Worm (Caenorhabditis elegans) whole organism, mixed stage, embryonic: ENCODE measurements around the gene T22F3.8.

Source experiments
- M03D4.4 ChIP-seq: sonication (generic microtip); optimal IDR thresholded peaks from 2 replicates; lab custom pipeline; 2017; ENCODE audit warnings: mild to moderate bottlenecking, missing genetic modification characterization, missing compliant biosample characterization
- bed-3 ChIP-seq: fragments of 200-800 bp; sonication (Bioruptor generic); optimal IDR thresholded peaks from 3 replicates; lab custom pipeline; 2018; ENCODE audit warnings: mild to moderate bottlenecking, missing genetic modification characterization, moderate library complexity, missing compliant biosample characterization
- blmp-1 ChIP-seq: fragments of 150-350 bp; optimal IDR thresholded peaks from 2 replicates; lab custom pipeline; 2014; ENCODE audit warnings: missing biosample characterization, missing genetic modification characterization
- ceh-39 ChIP-seq: fragments of 150-350 bp; optimal IDR thresholded peaks from 2 replicates; lab custom pipeline; 2014; ENCODE audit warnings: missing biosample characterization, missing genetic modification characterization
- ceh-43 ChIP-seq: fragments of 200-800 bp; sonication (Bioruptor generic); optimal IDR thresholded peaks from 2 replicates; lab custom pipeline; 2018; ENCODE audit warnings: mild to moderate bottlenecking, missing genetic modification characterization, moderate library complexity, missing compliant biosample characterization
- ceh-83 ChIP-seq: fragments of 200-800 bp; sonication (Bioruptor generic); optimal IDR thresholded peaks from 2 replicates; lab custom pipeline; 2018; ENCODE audit warnings: mild to moderate bottlenecking, missing genetic modification characterization, missing compliant biosample characterization
- cnd-1 ChIP-seq: fragments of 200-800 bp; sonication (Bioruptor generic); optimal IDR thresholded peaks from 2 replicates; lab custom pipeline; 2018; ENCODE audit warnings: mild to moderate bottlenecking, missing genetic modification characterization, missing compliant biosample characterization
- drap-1 ChIP-seq: fragments of 200-800 bp; sonication (Bioruptor generic); optimal IDR thresholded peaks from 3 replicates; lab custom pipeline; 2018; ENCODE audit warnings: mild to moderate bottlenecking, missing genetic modification characterization, missing compliant biosample characterization
- elt-1 ChIP-seq: sonication (generic microtip); optimal IDR thresholded peaks from 2 replicates; lab custom pipeline; 2017; ENCODE audit warnings: missing genetic modification characterization, mild to moderate bottlenecking, missing compliant biosample characterization, antibody characterized with exemption, moderate library complexity, borderline replicate concordance; ENCODE audit not compliant: insufficient read depth
- elt-3 ChIP-seq: fragments of 150-350 bp; optimal IDR thresholded peaks from 2 replicates; lab custom pipeline; 2014; ENCODE audit warnings: missing biosample characterization, missing genetic modification characterization
- flh-1 ChIP-seq: fragments of 200-800 bp; sonication (Bioruptor generic); optimal IDR thresholded peaks from 2 replicates; lab custom pipeline; 2018; ENCODE audit warnings: mild to moderate bottlenecking, missing genetic modification characterization, moderate library complexity, missing compliant biosample characterization
- ham-2 ChIP-seq: fragments of 200-800 bp; sonication (Bioruptor generic); optimal IDR thresholded peaks from 2 replicates; lab custom pipeline; 2018; ENCODE audit warnings: mild to moderate bottlenecking, missing genetic modification characterization, missing compliant biosample characterization
- hlh-1 ChIP-seq: fragments of 150-350 bp; optimal IDR thresholded peaks from 2 replicates; lab custom pipeline; 2014; ENCODE audit warnings: missing biosample characterization, missing genetic modification reagents, missing genetic modification characterization
- lin-13 ChIP-seq: fragments of 150-350 bp; optimal IDR thresholded peaks from 2 replicates; lab custom pipeline; 2014; ENCODE audit warnings: missing biosample characterization, missing genetic modification characterization
- lin-32 ChIP-seq: fragments of 200-800 bp; sonication (Bioruptor generic); optimal IDR thresholded peaks from 2 replicates; lab custom pipeline; 2018; ENCODE audit warnings: mild to moderate bottlenecking, missing genetic modification characterization, missing compliant biosample characterization
- lsy-2 ChIP-seq: fragments of 150-350 bp; optimal IDR thresholded peaks from 2 replicates; lab custom pipeline; 2014; ENCODE audit warnings: missing biosample characterization, missing genetic modification characterization
- mab-5 ChIP-seq: fragments of 150-350 bp; optimal IDR thresholded peaks from 2 replicates; lab custom pipeline; 2014; ENCODE audit warnings: missing biosample characterization, missing genetic modification characterization
- mep-1 ChIP-seq: fragments of 150-350 bp; optimal IDR thresholded peaks from 2 replicates; lab custom pipeline; 2017; ENCODE audit warnings: missing biosample characterization, missing genetic modification reagents, missing genetic modification characterization, inconsistent platforms
- mls-2 ChIP-seq: sonication (generic microtip); optimal IDR thresholded peaks from 2 replicates; lab custom pipeline; 2016; ENCODE audit warnings: mild to moderate bottlenecking, missing genetic modification characterization, moderate library complexity, missing compliant biosample characterization
- nhr-12 ChIP-seq: fragments of 150-350 bp; optimal IDR thresholded peaks from 2 replicates; lab custom pipeline; 2014; ENCODE audit warnings: missing biosample characterization, missing genetic modification characterization
- nhr-2 ChIP-seq: fragments of 150-350 bp; optimal IDR thresholded peaks from 2 replicates; lab custom pipeline; 2014; ENCODE audit warnings: missing biosample characterization, missing genetic modification characterization
- nhr-237 ChIP-seq: fragments of 150-350 bp; optimal IDR thresholded peaks from 2 replicates; lab custom pipeline; 2014; ENCODE audit warnings: missing biosample characterization, missing genetic modification characterization
- nhr-28 ChIP-seq: fragments of 150-350 bp; optimal IDR thresholded peaks from 2 replicates; lab custom pipeline; 2014; ENCODE audit warnings: missing biosample characterization, missing genetic modification characterization
- nhr-76 ChIP-seq: sonication (generic microtip); optimal IDR thresholded peaks from 2 replicates; lab custom pipeline; 2017; ENCODE audit warnings: missing biosample characterization, missing genetic modification characterization
- pha-4 ChIP-seq: fragments of 150-350 bp; optimal IDR thresholded peaks from 2 replicates; lab custom pipeline; 2018; ENCODE audit warnings: missing biosample characterization, missing genetic modification reagents, missing genetic modification characterization
- sem-2 ChIP-seq: fragments of 200-800 bp; sonication (Bioruptor generic); optimal IDR thresholded peaks from 2 replicates; lab custom pipeline; 2018; ENCODE audit warnings: mild to moderate bottlenecking, missing genetic modification characterization, missing compliant biosample characterization
- sptf-1 ChIP-seq: sonication (generic microtip); optimal IDR thresholded peaks from 2 replicates; lab custom pipeline; 2017; ENCODE audit warnings: mild to moderate bottlenecking, missing genetic modification characterization, moderate library complexity, missing compliant biosample characterization
- tbx-8 ChIP-seq: fragments of 200-800 bp; sonication (Bioruptor generic); optimal IDR thresholded peaks from 2 replicates; lab custom pipeline; 2018; ENCODE audit warnings: mild to moderate bottlenecking, missing genetic modification characterization, moderate library complexity, missing compliant biosample characterization
- unc-120 ChIP-seq: sonication (generic microtip); optimal IDR thresholded peaks from 2 replicates; lab custom pipeline; 2017; ENCODE audit warnings: missing genetic modification characterization, missing compliant biosample characterization; ENCODE audit not compliant: poor library complexity, severe bottlenecking
- unc-39 ChIP-seq: fragments of 150-350 bp; optimal IDR thresholded peaks from 2 replicates; lab custom pipeline; 2014; ENCODE audit warnings: missing biosample characterization, missing genetic modification characterization
- unc-62 ChIP-seq: fragments of 150-350 bp; optimal IDR thresholded peaks from 2 replicates; lab custom pipeline; 2014; ENCODE audit warnings: missing biosample characterization, missing genetic modification reagents, missing genetic modification characterization
- zip-8 ChIP-seq: fragments of 150-350 bp; optimal IDR thresholded peaks from 2 replicates; lab custom pipeline; 2014; ENCODE audit warnings: missing biosample characterization, missing genetic modification characterization
- ztf-11 ChIP-seq: fragments of 150-350 bp; optimal IDR thresholded peaks from 2 replicates; lab custom pipeline; 2014; ENCODE audit warnings: missing biosample characterization, missing genetic modification characterization

Gene T22F3.8

DNA sequence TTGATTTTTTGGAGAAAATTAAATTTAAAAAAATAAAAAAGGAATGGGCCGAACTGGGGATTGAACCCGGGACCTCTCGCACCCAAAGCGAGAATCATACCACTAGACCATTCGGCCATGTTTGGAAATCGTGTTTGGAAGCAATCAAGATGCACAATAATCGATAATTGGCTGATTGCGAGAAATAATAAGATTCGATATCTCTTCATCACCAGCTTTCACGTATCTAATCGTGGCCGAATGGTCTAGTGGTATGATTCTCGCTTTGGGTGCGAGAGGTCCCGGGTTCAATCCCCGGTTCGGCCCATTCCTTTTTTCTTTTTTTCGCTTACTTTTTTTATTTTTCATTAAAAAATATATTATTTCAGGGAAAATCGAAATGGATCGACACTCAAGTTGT is 23.1 kb downstream of the T22F3.8 start:
- TF ChIP-seq hlh-1 (no peak), lin-32 (GFP tag; lab: Kevin White, UChicago) (no peak), ceh-83 (GFP tag; lab: Kevin White, UChicago) (no peak), sptf-1 (tag; lab: Kevin White, UChicago) (no peak), ham-2 (GFP tag; lab: Kevin White, UChicago) (no peak), zip-8 (no peak), nhr-12 (tag; lab: Kevin White, UChicago) (no peak), mab-5 (tag; lab: Kevin White, UChicago) (no peak), nhr-2 (no peak), ceh-39 (no peak), unc-62 (GFP tag; lab: Kevin White, UChicago) (no peak), ztf-11 (tag; lab: Kevin White, UChicago) (no peak), flh-1 (GFP tag; lab: Kevin White, UChicago) (no peak), nhr-237 (tag; lab: Kevin White, UChicago) (no peak), mls-2 (tag; lab: Kevin White, UChicago) (no peak), elt-1 (tag; lab: Kevin White, UChicago) (no peak), nhr-76 (tag; lab: Kevin White, UChicago) (no peak), M03D4.4 (no peak), lsy-2 (tag; lab: Kevin White, UChicago) (no peak)

DNA sequence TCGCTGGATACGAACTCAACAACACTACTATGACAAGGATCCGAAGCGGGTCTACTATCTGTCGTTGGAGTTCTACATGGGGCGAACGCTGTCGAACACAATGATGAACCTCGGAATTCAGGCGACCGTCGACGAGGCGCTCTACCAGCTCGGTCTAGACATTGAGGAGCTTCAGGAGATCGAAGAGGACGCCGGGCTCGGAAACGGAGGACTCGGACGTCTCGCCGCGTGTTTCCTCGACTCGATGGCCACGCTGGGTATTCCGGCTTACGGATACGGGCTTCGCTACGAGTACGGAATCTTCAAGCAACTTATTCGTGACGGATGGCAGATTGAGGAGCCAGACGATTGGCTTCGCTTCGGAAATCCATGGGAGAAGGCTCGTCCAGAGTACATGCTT is 23.6 kb downstream of the T22F3.8 start:
- TF ChIP-seq sem-2 (GFP tag; lab: Kevin White, UChicago), result no peak
- no peak for TF ChIP-seq flh-1 (GFP tag; lab: Kevin White, UChicago)
- TF ChIP-seq ceh-43 (GFP tag; lab: Kevin White, UChicago), result no peak
- TF ChIP-seq lin-13, result no peak
- TF ChIP-seq nhr-28 (tag; lab: Kevin White, UChicago), result no peak
- no peak for TF ChIP-seq bed-3 (GFP tag; lab: Kevin White, UChicago)
- TF ChIP-seq mep-1, result no peak
- no peak for TF ChIP-seq cnd-1 (tag; lab: Kevin White, UChicago)
- TF ChIP-seq lsy-2 (tag; lab: Kevin White, UChicago), result no peak
- TF ChIP-seq blmp-1 (tag; lab: Kevin White, UChicago), result no peak
- no peak for TF ChIP-seq elt-3 (tag; lab: Kevin White, UChicago)
- TF ChIP-seq, all 35 proteins: peak for 0

DNA sequence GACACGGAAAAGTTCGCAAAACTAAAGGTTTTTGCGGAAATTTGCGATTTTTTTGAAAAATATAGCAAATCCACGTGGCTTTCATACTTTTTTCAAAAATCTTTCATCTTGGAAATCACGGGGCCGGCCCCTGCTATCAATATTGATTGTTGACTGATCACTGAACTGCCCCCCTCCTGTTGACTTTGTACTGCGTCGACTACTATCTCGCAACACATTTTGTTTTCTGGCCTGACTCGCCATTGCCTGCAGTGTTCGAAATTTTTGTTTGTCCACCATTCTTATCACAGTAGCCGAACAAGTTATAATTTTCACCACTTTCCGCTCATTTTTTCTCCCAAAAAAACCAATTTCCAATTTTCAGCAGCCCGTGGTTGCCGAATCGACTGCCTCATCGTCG is 24.2 kb downstream of the T22F3.8 start:
- TF ChIP-seq zip-8 (no peak), M03D4.4 (no peak), nhr-12 (tag; lab: Kevin White, UChicago) (no peak), unc-120 (tag; lab: Kevin White, UChicago) (no peak), drap-1 (no peak), nhr-2 (no peak)

DNA sequence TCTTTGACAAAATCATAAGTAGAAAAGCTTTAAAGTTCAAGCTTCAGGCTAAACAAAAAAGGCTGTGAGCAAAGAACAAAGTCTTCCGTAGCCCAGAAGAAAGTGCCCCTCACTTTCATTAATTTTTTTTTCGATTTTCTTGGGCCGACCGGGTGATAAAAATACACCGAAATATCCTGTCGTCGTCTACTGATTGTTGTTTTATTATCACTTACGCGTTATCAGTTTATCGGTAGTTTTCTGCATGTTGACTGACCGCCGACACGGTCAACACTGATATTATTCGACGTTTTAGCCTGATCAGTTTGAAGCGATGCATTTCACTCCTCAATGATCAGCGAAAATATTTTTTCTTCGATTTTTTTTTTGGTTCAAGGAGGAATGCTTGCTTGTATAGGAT is 24.8 kb downstream of the T22F3.8 start:
- TF ChIP-seq unc-39 (tag; lab: Kevin White, UChicago), result no peak
- no peak for TF ChIP-seq flh-1 (GFP tag; lab: Kevin White, UChicago)
- no peak for TF ChIP-seq ham-2 (GFP tag; lab: Kevin White, UChicago)
- no peak for TF ChIP-seq bed-3 (GFP tag; lab: Kevin White, UChicago)
- no peak for TF ChIP-seq pha-4 (tag; lab: Kevin White, UChicago)
- TF ChIP-seq mls-2 (tag; lab: Kevin White, UChicago), result no peak
- no peak for TF ChIP-seq tbx-8 (GFP tag; lab: Kevin White, UChicago)
- TF ChIP-seq sem-2 (GFP tag; lab: Kevin White, UChicago), result no peak
- TF ChIP-seq ceh-43 (GFP tag; lab: Kevin White, UChicago), result no peak
- TF ChIP-seq unc-62 (GFP tag; lab: Kevin White, UChicago), result no peak
- no peak for TF ChIP-seq blmp-1 (tag; lab: Kevin White, UChicago)
- TF ChIP-seq elt-1 (tag; lab: Kevin White, UChicago), result no peak
- no peak for TF ChIP-seq lsy-2 (tag; lab: Kevin White, UChicago)
- TF ChIP-seq mab-5 (tag; lab: Kevin White, UChicago), result no peak
- TF ChIP-seq elt-3 (tag; lab: Kevin White, UChicago), result no peak
- TF ChIP-seq, all 35 proteins: peak for 0
